Fruit fly (Drosophila melanogaster) whole organism, prepupa: ENCODE results near the gene trbl.

Source experiments
- CG10669 ChIP-seq: fragments of 200-800 bp; sonication (Bioruptor generic); optimal IDR thresholded peaks from 3 replicates; lab custom pipeline; 2018; ENCODE audit warnings: missing biosample characterization, mild to moderate bottlenecking, missing genetic modification characterization, moderate library complexity
- CG11294 ChIP-seq: fragments of 200-800 bp; sonication (Bioruptor generic); IDR thresholded peaks from 2 replicates; pipeline ENCODE4 v1.3.6; 2022; ENCODE audit warnings: missing biosample characterization, missing genetic modification characterization
- CG11762 ChIP-seq: fragments of 200-800 bp; sonication (Bioruptor generic); optimal IDR thresholded peaks from 3 replicates; lab custom pipeline; 2016; ENCODE audit warnings: missing biosample characterization, missing genetic modification characterization; ENCODE audit not compliant: insufficient read depth
- CG15336 ChIP-seq: fragments of 200-800 bp; sonication (Bioruptor generic); IDR thresholded peaks from 2 replicates; pipeline ENCODE4 v1.3.6; 2022; ENCODE audit warnings: missing biosample characterization, missing genetic modification characterization
- CG1621 ChIP-seq: fragments of 200-800 bp; sonication (Bioruptor generic); optimal IDR thresholded peaks from 3 replicates; lab custom pipeline; 2018; ENCODE audit warnings: missing biosample characterization, mild to moderate bottlenecking, missing genetic modification characterization
- CG16779 ChIP-seq: fragments of 200-800 bp; sonication (Bioruptor generic); optimal IDR thresholded peaks from 3 replicates; lab custom pipeline; 2017; ENCODE audit warnings: missing biosample characterization, mild to moderate bottlenecking, missing genetic modification characterization
- CG3032 ChIP-seq: fragments of 200-800 bp; optimal IDR thresholded peaks from 2 replicates; lab custom pipeline; 2019; ENCODE audit warnings: missing biosample characterization, mild to moderate bottlenecking, missing genetic modification characterization, moderate library complexity
- CG3919 ChIP-seq: fragments of 200-800 bp; sonication (Bioruptor generic); optimal IDR thresholded peaks from 3 replicates; lab custom pipeline; 2016; ENCODE audit warnings: missing biosample characterization, missing genetic modification characterization
- CG4318 ChIP-seq: fragments of 200-800 bp; sonication (Bioruptor generic); optimal IDR thresholded peaks from 3 replicates; lab custom pipeline; 2017; ENCODE audit warnings: missing biosample characterization, mild to moderate bottlenecking, missing genetic modification characterization
- CG6163 ChIP-seq: fragments of 200-800 bp; sonication (Bioruptor generic); IDR thresholded peaks from 3 replicates; pipeline ENCODE4 v1.3.6; 2022; ENCODE audit warnings: missing biosample characterization, missing genetic modification characterization
- CG6276 ChIP-seq: fragments of 200-800 bp; sonication (Bioruptor generic); optimal IDR thresholded peaks from 2 replicates; lab custom pipeline; 2017; ENCODE audit warnings: missing biosample characterization, mild to moderate bottlenecking, missing genetic modification characterization
- CG6808 ChIP-seq: fragments of 200-800 bp; sonication (Bioruptor generic); optimal IDR thresholded peaks from 3 replicates; lab custom pipeline; 2017; ENCODE audit warnings: missing biosample characterization, missing genetic modification characterization, mild to moderate bottlenecking, moderate library complexity, missing genetic modification reagents
- CG6854 ChIP-seq: fragments of 200-800 bp; sonication (Bioruptor generic); optimal IDR thresholded peaks from 2 replicates; lab custom pipeline; 2017; ENCODE audit warnings: missing biosample characterization, mild to moderate bottlenecking, missing genetic modification characterization
- CG7368 ChIP-seq: fragments of 200-800 bp; sonication (Bioruptor generic); optimal IDR thresholded peaks from 3 replicates; lab custom pipeline; 2016; ENCODE audit warnings: missing biosample characterization, missing genetic modification characterization
- CG8119 ChIP-seq: fragments of 200-800 bp; sonication (Bioruptor generic); IDR thresholded peaks from 3 replicates; pipeline ENCODE4 v1.3.6; 2022; ENCODE audit warnings: missing biosample characterization, missing genetic modification characterization
- CG9139 ChIP-seq: fragments of 200-800 bp; sonication (Bioruptor generic); optimal IDR thresholded peaks from 3 replicates; lab custom pipeline; 2017; ENCODE audit warnings: missing biosample characterization, mild to moderate bottlenecking, missing genetic modification characterization
- Eip75B ChIP-seq: fragments of 200-800 bp; sonication (Bioruptor generic); optimal IDR thresholded peaks from 3 replicates; lab custom pipeline; 2016; ENCODE audit warnings: missing biosample characterization, missing genetic modification characterization
- Eip78C ChIP-seq: fragments of 200-800 bp; sonication (Bioruptor generic); peaks from one replicate; lab custom pipeline; 2016; ENCODE audit warnings: missing biosample characterization, missing genetic modification characterization
- Eip93F ChIP-seq: fragments of 200-800 bp; sonication (Bioruptor generic); optimal IDR thresholded peaks from 2 replicates; lab custom pipeline; 2016; ENCODE audit warnings: missing biosample characterization, mild to moderate bottlenecking, missing genetic modification characterization
- Ets21C ChIP-seq: fragments of 200-800 bp; sonication (Bioruptor generic); optimal IDR thresholded peaks from 3 replicates; lab custom pipeline; 2016; ENCODE audit warnings: missing biosample characterization, missing genetic modification characterization
- Ets96B ChIP-seq: fragments of 200-800 bp; optimal IDR thresholded peaks from 2 replicates; lab custom pipeline; 2019; ENCODE audit warnings: missing biosample characterization, mild to moderate bottlenecking, missing genetic modification characterization, moderate library complexity
- Gug ChIP-seq: fragments of 200-800 bp; sonication (Bioruptor generic); IDR thresholded peaks from 2 replicates; pipeline ENCODE4 v1.3.6; 2022; ENCODE audit warnings: missing biosample characterization, missing genetic modification characterization
- Hr38 ChIP-seq: sonication (Bioruptor generic); optimal IDR thresholded peaks from 2 replicates; lab custom pipeline; 2016; ENCODE audit warnings: missing biosample characterization, missing genetic modification characterization
- Hr39 ChIP-seq: fragments of 200-800 bp; sonication (Bioruptor generic); optimal IDR thresholded peaks from 2 replicates; lab custom pipeline; 2016; ENCODE audit warnings: missing biosample characterization, missing genetic modification characterization
- Lpt ChIP-seq: fragments of 200-800 bp; sonication (Bioruptor generic); optimal IDR thresholded peaks from 3 replicates; lab custom pipeline; 2016; ENCODE audit warnings: missing biosample characterization, missing genetic modification characterization
- Met ChIP-seq: fragments of 200-800 bp; sonication (Bioruptor generic); optimal IDR thresholded peaks from 3 replicates; lab custom pipeline; 2016; ENCODE audit warnings: missing biosample characterization, missing genetic modification characterization
- Smox ChIP-seq: fragments of 200-800 bp; sonication (Bioruptor generic); optimal IDR thresholded peaks from 3 replicates; lab custom pipeline; 2016; ENCODE audit warnings: missing biosample characterization, missing genetic modification characterization
- Sox102F ChIP-seq: fragments of 200-800 bp; sonication (Bioruptor generic); optimal IDR thresholded peaks from 2 replicates; lab custom pipeline; 2016; ENCODE audit warnings: missing biosample characterization, mild to moderate bottlenecking, missing genetic modification characterization
- Sox14 ChIP-seq: fragments of 200-800 bp; sonication (Bioruptor generic); optimal IDR thresholded peaks from 3 replicates; lab custom pipeline; 2016; ENCODE audit warnings: missing biosample characterization, missing genetic modification characterization
- Sox15 ChIP-seq: fragments of 200-800 bp; sonication (Bioruptor generic); optimal IDR thresholded peaks from 3 replicates; lab custom pipeline; 2016; ENCODE audit warnings: missing biosample characterization, missing genetic modification characterization
- achi ChIP-seq: fragments of 200-800 bp; sonication (Bioruptor generic); optimal IDR thresholded peaks from 3 replicates; lab custom pipeline; 2016; ENCODE audit warnings: missing biosample characterization, missing genetic modification characterization
- cyc ChIP-seq: fragments of 200-800 bp; sonication (Bioruptor generic); optimal IDR thresholded peaks from 3 replicates; lab custom pipeline; 2016; ENCODE audit warnings: missing biosample characterization, missing genetic modification characterization
- dac ChIP-seq: fragments of 200-800 bp; sonication (Bioruptor generic); optimal IDR thresholded peaks from 2 replicates; lab custom pipeline; 2017; ENCODE audit warnings: missing biosample characterization, mild to moderate bottlenecking, missing genetic modification characterization
- dsx ChIP-seq: fragments of 200-800 bp; optimal IDR thresholded peaks from 3 replicates; lab custom pipeline; 2019; ENCODE audit warnings: missing biosample characterization, mild to moderate bottlenecking, missing genetic modification characterization, moderate library complexity; ENCODE audit not compliant: poor library complexity, severe bottlenecking
- eg ChIP-seq: fragments of 200-800 bp; sonication (Bioruptor generic); IDR thresholded peaks from 3 replicates; pipeline ENCODE4 v1.3.6; 2022; ENCODE audit warnings: missing biosample characterization, missing genetic modification characterization
- fd85E ChIP-seq: fragments of 200-800 bp; sonication (Bioruptor generic); optimal IDR thresholded peaks from 3 replicates; lab custom pipeline; 2016; ENCODE audit warnings: missing biosample characterization, missing genetic modification characterization
- fkh ChIP-seq: fragments of 200-800 bp; sonication (Bioruptor generic); optimal IDR thresholded peaks from 3 replicates; lab custom pipeline; 2017; ENCODE audit warnings: missing biosample characterization, mild to moderate bottlenecking, missing genetic modification characterization, moderate library complexity
- net ChIP-seq: fragments of 200-800 bp; sonication (Bioruptor generic); optimal IDR thresholded peaks from 3 replicates; lab custom pipeline; 2016; ENCODE audit warnings: missing biosample characterization, missing genetic modification characterization
- pdm3 ChIP-seq: fragments of 200-800 bp; sonication (Bioruptor generic); optimal IDR thresholded peaks from 3 replicates; lab custom pipeline; 2016; ENCODE audit warnings: missing biosample characterization, missing genetic modification characterization
- spab ChIP-seq: fragments of 200-800 bp; sonication (Bioruptor generic); optimal IDR thresholded peaks from 2 replicates; lab custom pipeline; 2017; ENCODE audit warnings: missing biosample characterization, mild to moderate bottlenecking, missing genetic modification characterization, missing genetic modification reagents
- ss ChIP-seq, 2 experiments: fragments of 200-800 bp; sonication (Bioruptor generic); optimal IDR thresholded peaks; 2 replicates in 1 of 2; 3 replicates in 1 of 2; lab custom pipeline; 2017 to 2018; ENCODE audit warnings: mild to moderate bottlenecking in 2 of 2, missing biosample characterization in 2 of 2, missing genetic modification characterization in 2 of 2, moderate library complexity in 1 of 2
- svp ChIP-seq: fragments of 200-800 bp; sonication (Bioruptor generic); peaks from one replicate; lab custom pipeline; 2016; ENCODE audit warnings: missing biosample characterization, missing genetic modification characterization
- topi ChIP-seq: fragments of 200-800 bp; sonication (Bioruptor generic); optimal IDR thresholded peaks from 3 replicates; lab custom pipeline; 2016; ENCODE audit warnings: missing biosample characterization, missing genetic modification characterization
- vri ChIP-seq: fragments of 200-800 bp; sonication (Bioruptor generic); optimal IDR thresholded peaks from 3 replicates; lab custom pipeline; 2016; ENCODE audit warnings: missing biosample characterization, mild to moderate bottlenecking, missing genetic modification characterization

trbl gene

dm6 chr3L:20401026-20401912, at the start of gene trbl:
trbl (minus strand) TSS chr3L:20401609.
- TF ChIP-seq pdm3 (GFP tag; lab: Kevin White, UChicago) (no peak), Hr39 (GFP tag; lab: Kevin White, UChicago) (no peak), CG16779 (peak; percentile 33), Gug (no peak), CG8119 (GFP tag; lab: Robert Waterston, UW) (peak; percentile 40; the same call in 2 of the 3 replicates), topi (GFP tag; lab: Kevin White, UChicago) (no peak), CG6854 (GFP tag; lab: Kevin White, UChicago) (peak; percentile 66), Smox (no peak), CG11762 (no peak), CG9139 (GFP tag; lab: Kevin White, UChicago) (no peak), CG7368 (GFP tag; lab: Kevin White, UChicago) (no peak), CG3032 (tag; lab: Kevin White, UChicago) (no peak), Eip78C (GFP tag; lab: Kevin White, UChicago) (peak; percentile 48), ss (GFP tag; optimal IDR thresholded peaks at IDR 0.05; lab: Kevin White, UChicago) (peak; percentile 12 to 21), Sox14 (GFP tag; lab: Kevin White, UChicago) (peak; percentile 29), CG11294 (GFP tag; lab: Robert Waterston, UW) (no peak), CG6276 (peak; percentile 19), Eip93F (GFP tag; lab: Kevin White, UChicago) (no peak), Eip75B (GFP tag; lab: Kevin White, UChicago) (no peak), Sox15 (GFP tag; lab: Kevin White, UChicago) (no peak), dsx (GFP tag; lab: Kevin White, UChicago) (peak; percentile 62), Ets21C (GFP tag; lab: Kevin White, UChicago) (no peak), fkh (GFP tag; lab: Kevin White, UChicago) (peak; percentile 27), CG3919 (GFP tag; lab: Kevin White, UChicago) (peak; percentile 30), vri (GFP tag; lab: Kevin White, UChicago) (no peak), svp (peak; percentile 73), dac (GFP tag; lab: Kevin White, UChicago) (no peak), achi (GFP tag; lab: Kevin White, UChicago) (peak; percentile 15), Sox102F (GFP tag; lab: Kevin White, UChicago) (no peak), CG6163 (peak; percentile 68), CG4318 (no peak), Ets96B (tag; lab: Kevin White, UChicago) (no peak), spab (GFP tag; lab: Kevin White, UChicago) (no peak), CG10669 (no peak), CG15336 (GFP tag; lab: Robert Waterston, UW) (peak; percentile 35; the same call in 1 of the 2 replicates), CG6808 (GFP tag; lab: Kevin White, UChicago) (peak; percentile 18), Met (GFP tag; lab: Kevin White, UChicago) (no peak), net (GFP tag; lab: Kevin White, UChicago) (peak; percentile 58), fd85E (GFP tag; lab: Kevin White, UChicago) (peak; percentile 30), eg (peak; percentile 60; the same call in 2 of the 3 replicates), cyc (GFP tag; lab: Kevin White, UChicago) (no peak), Lpt (GFP tag; lab: Kevin White, UChicago) (no peak), CG1621 (tag; lab: Kevin White, UChicago) (peak; percentile 53), Hr38 (no peak)
